Fruit fly (Drosophila melanogaster): Measurements from ENCODE around the gene CG17202.

dm6 chr3R:12379249-12379648, 43.3 kb upstream of the CG17202 start:
- no peak for TF ChIP-seq CG17806 (tag; optimal IDR thresholded peaks at IDR 0.05)
- no peak for TF ChIP-seq D1 (tag; optimal IDR thresholded peaks at IDR 0.05)
- no peak for TF ChIP-seq fd96Ca (GFP tag; IDR thresholded peaks at IDR 0.05)
